Fruit fly (Drosophila melanogaster) whole organism, prepupa: ENCODE measurements around the gene Prp31.

Experiments
- Blimp-1 ChIP-seq: fragments of 200-800 bp; sonication (Bioruptor generic); optimal IDR thresholded peaks from 3 replicates; lab custom pipeline; 2017; ENCODE audit warnings: missing biosample characterization, missing genetic modification characterization, mild to moderate bottlenecking, moderate library complexity, missing genetic modification reagents
- CG10631 ChIP-seq: fragments of 200-800 bp; sonication (Bioruptor generic); optimal IDR thresholded peaks from 2 replicates; lab custom pipeline; 2016; ENCODE audit warnings: missing biosample characterization, missing genetic modification characterization
- CG10669 ChIP-seq: fragments of 200-800 bp; sonication (Bioruptor generic); optimal IDR thresholded peaks from 3 replicates; lab custom pipeline; 2018; ENCODE audit warnings: missing biosample characterization, mild to moderate bottlenecking, missing genetic modification characterization, moderate library complexity
- CG11294 ChIP-seq: fragments of 200-800 bp; sonication (Bioruptor generic); IDR thresholded peaks from 2 replicates; pipeline ENCODE4 v1.3.6; 2022; ENCODE audit warnings: missing biosample characterization, missing genetic modification characterization
- CG11762 ChIP-seq: fragments of 200-800 bp; sonication (Bioruptor generic); optimal IDR thresholded peaks from 3 replicates; lab custom pipeline; 2016; ENCODE audit warnings: missing biosample characterization, missing genetic modification characterization; ENCODE audit not compliant: insufficient read depth
- CG1621 ChIP-seq: fragments of 200-800 bp; sonication (Bioruptor generic); optimal IDR thresholded peaks from 3 replicates; lab custom pipeline; 2018; ENCODE audit warnings: missing biosample characterization, mild to moderate bottlenecking, missing genetic modification characterization
- CG3032 ChIP-seq: fragments of 200-800 bp; optimal IDR thresholded peaks from 2 replicates; lab custom pipeline; 2019; ENCODE audit warnings: missing biosample characterization, mild to moderate bottlenecking, missing genetic modification characterization, moderate library complexity
- CG32006 ChIP-seq: fragments of 200-800 bp; sonication (Bioruptor generic); optimal IDR thresholded peaks from 3 replicates; lab custom pipeline; 2017; ENCODE audit warnings: missing biosample characterization, mild to moderate bottlenecking, missing genetic modification characterization
- CG34406 ChIP-seq: fragments of 200-800 bp; sonication (Bioruptor generic); optimal IDR thresholded peaks from 3 replicates; lab custom pipeline; 2016; ENCODE audit warnings: missing biosample characterization, missing genetic modification characterization
- CG4318 ChIP-seq: fragments of 200-800 bp; sonication (Bioruptor generic); optimal IDR thresholded peaks from 3 replicates; lab custom pipeline; 2017; ENCODE audit warnings: missing biosample characterization, mild to moderate bottlenecking, missing genetic modification characterization
- CG6163 ChIP-seq: fragments of 200-800 bp; sonication (Bioruptor generic); IDR thresholded peaks from 3 replicates; pipeline ENCODE4 v1.3.6; 2022; ENCODE audit warnings: missing biosample characterization, missing genetic modification characterization
- CG6792 ChIP-seq: fragments of 200-800 bp; sonication (Bioruptor generic); optimal IDR thresholded peaks from 3 replicates; lab custom pipeline; 2016; ENCODE audit warnings: missing biosample characterization, missing genetic modification characterization
- CG6808 ChIP-seq: fragments of 200-800 bp; sonication (Bioruptor generic); optimal IDR thresholded peaks from 3 replicates; lab custom pipeline; 2017; ENCODE audit warnings: missing biosample characterization, missing genetic modification characterization, mild to moderate bottlenecking, moderate library complexity, missing genetic modification reagents
- CG6854 ChIP-seq: fragments of 200-800 bp; sonication (Bioruptor generic); optimal IDR thresholded peaks from 2 replicates; lab custom pipeline; 2017; ENCODE audit warnings: missing biosample characterization, mild to moderate bottlenecking, missing genetic modification characterization
- CG7368 ChIP-seq: fragments of 200-800 bp; sonication (Bioruptor generic); optimal IDR thresholded peaks from 3 replicates; lab custom pipeline; 2016; ENCODE audit warnings: missing biosample characterization, missing genetic modification characterization
- CG8632 ChIP-seq: fragments of 200-800 bp; sonication (Bioruptor generic); optimal IDR thresholded peaks from 3 replicates; lab custom pipeline; 2016; ENCODE audit warnings: missing biosample characterization, missing genetic modification characterization
- CG9139 ChIP-seq: fragments of 200-800 bp; sonication (Bioruptor generic); optimal IDR thresholded peaks from 3 replicates; lab custom pipeline; 2017; ENCODE audit warnings: missing biosample characterization, mild to moderate bottlenecking, missing genetic modification characterization
- Eip75B ChIP-seq: fragments of 200-800 bp; sonication (Bioruptor generic); optimal IDR thresholded peaks from 3 replicates; lab custom pipeline; 2016; ENCODE audit warnings: missing biosample characterization, missing genetic modification characterization
- Eip78C ChIP-seq: fragments of 200-800 bp; sonication (Bioruptor generic); peaks from one replicate; lab custom pipeline; 2016; ENCODE audit warnings: missing biosample characterization, missing genetic modification characterization
- Ets21C ChIP-seq: fragments of 200-800 bp; sonication (Bioruptor generic); optimal IDR thresholded peaks from 3 replicates; lab custom pipeline; 2016; ENCODE audit warnings: missing biosample characterization, missing genetic modification characterization
- Ets96B ChIP-seq: fragments of 200-800 bp; optimal IDR thresholded peaks from 2 replicates; lab custom pipeline; 2019; ENCODE audit warnings: missing biosample characterization, mild to moderate bottlenecking, missing genetic modification characterization, moderate library complexity
- Hr38 ChIP-seq: sonication (Bioruptor generic); optimal IDR thresholded peaks from 2 replicates; lab custom pipeline; 2016; ENCODE audit warnings: missing biosample characterization, missing genetic modification characterization
- Hr39 ChIP-seq: fragments of 200-800 bp; sonication (Bioruptor generic); optimal IDR thresholded peaks from 2 replicates; lab custom pipeline; 2016; ENCODE audit warnings: missing biosample characterization, missing genetic modification characterization
- Hr4 ChIP-seq: fragments of 200-800 bp; sonication (Bioruptor generic); optimal IDR thresholded peaks from 3 replicates; lab custom pipeline; 2016; ENCODE audit warnings: missing biosample characterization, missing genetic modification characterization
- Lpt ChIP-seq: fragments of 200-800 bp; sonication (Bioruptor generic); optimal IDR thresholded peaks from 3 replicates; lab custom pipeline; 2016; ENCODE audit warnings: missing biosample characterization, missing genetic modification characterization
- Met ChIP-seq: fragments of 200-800 bp; sonication (Bioruptor generic); optimal IDR thresholded peaks from 3 replicates; lab custom pipeline; 2016; ENCODE audit warnings: missing biosample characterization, missing genetic modification characterization
- OdsH ChIP-seq: fragments of 200-800 bp; sonication (Bioruptor generic); optimal IDR thresholded peaks from 3 replicates; lab custom pipeline; 2016; ENCODE audit warnings: missing biosample characterization, missing genetic modification characterization
- Smox ChIP-seq: fragments of 200-800 bp; sonication (Bioruptor generic); optimal IDR thresholded peaks from 3 replicates; lab custom pipeline; 2016; ENCODE audit warnings: missing biosample characterization, missing genetic modification characterization
- Sox15 ChIP-seq: fragments of 200-800 bp; sonication (Bioruptor generic); optimal IDR thresholded peaks from 3 replicates; lab custom pipeline; 2016; ENCODE audit warnings: missing biosample characterization, missing genetic modification characterization
- achi ChIP-seq: fragments of 200-800 bp; sonication (Bioruptor generic); optimal IDR thresholded peaks from 3 replicates; lab custom pipeline; 2016; ENCODE audit warnings: missing biosample characterization, missing genetic modification characterization
- acj6 ChIP-seq: fragments of 200-800 bp; sonication (Bioruptor generic); optimal IDR thresholded peaks from 3 replicates; lab custom pipeline; 2016; ENCODE audit warnings: missing biosample characterization, missing genetic modification characterization
- cyc ChIP-seq: fragments of 200-800 bp; sonication (Bioruptor generic); optimal IDR thresholded peaks from 3 replicates; lab custom pipeline; 2016; ENCODE audit warnings: missing biosample characterization, missing genetic modification characterization
- dac ChIP-seq: fragments of 200-800 bp; sonication (Bioruptor generic); optimal IDR thresholded peaks from 2 replicates; lab custom pipeline; 2017; ENCODE audit warnings: missing biosample characterization, mild to moderate bottlenecking, missing genetic modification characterization
- dsx ChIP-seq: fragments of 200-800 bp; optimal IDR thresholded peaks from 3 replicates; lab custom pipeline; 2019; ENCODE audit warnings: missing biosample characterization, mild to moderate bottlenecking, missing genetic modification characterization, moderate library complexity; ENCODE audit not compliant: poor library complexity, severe bottlenecking
- eg ChIP-seq: fragments of 200-800 bp; sonication (Bioruptor generic); IDR thresholded peaks from 3 replicates; pipeline ENCODE4 v1.3.6; 2022; ENCODE audit warnings: missing biosample characterization, missing genetic modification characterization
- esn ChIP-seq: fragments of 200-800 bp; sonication (Bioruptor generic); optimal IDR thresholded peaks from 2 replicates; lab custom pipeline; 2016; ENCODE audit warnings: missing biosample characterization, mild to moderate bottlenecking, missing genetic modification characterization, moderate library complexity
- fd59A ChIP-seq: fragments of 200-800 bp; sonication (Bioruptor generic); optimal IDR thresholded peaks from 2 replicates; lab custom pipeline; 2017; ENCODE audit warnings: missing biosample characterization, mild to moderate bottlenecking, missing genetic modification characterization, missing genetic modification reagents
- fd85E ChIP-seq: fragments of 200-800 bp; sonication (Bioruptor generic); optimal IDR thresholded peaks from 3 replicates; lab custom pipeline; 2016; ENCODE audit warnings: missing biosample characterization, missing genetic modification characterization
- fkh ChIP-seq: fragments of 200-800 bp; sonication (Bioruptor generic); optimal IDR thresholded peaks from 3 replicates; lab custom pipeline; 2017; ENCODE audit warnings: missing biosample characterization, mild to moderate bottlenecking, missing genetic modification characterization, moderate library complexity
- net ChIP-seq: fragments of 200-800 bp; sonication (Bioruptor generic); optimal IDR thresholded peaks from 3 replicates; lab custom pipeline; 2016; ENCODE audit warnings: missing biosample characterization, missing genetic modification characterization
- pdm3 ChIP-seq: fragments of 200-800 bp; sonication (Bioruptor generic); optimal IDR thresholded peaks from 3 replicates; lab custom pipeline; 2016; ENCODE audit warnings: missing biosample characterization, missing genetic modification characterization
- salr ChIP-seq, 2 experiments: fragments of 200-800 bp; sonication (Bioruptor generic); optimal IDR thresholded peaks; 3 replicates each; lab custom pipeline; 2016 to 2018; ENCODE audit warnings: missing biosample characterization in 2 of 2, missing genetic modification characterization in 2 of 2, mild to moderate bottlenecking in 1 of 2
- spab ChIP-seq: fragments of 200-800 bp; sonication (Bioruptor generic); optimal IDR thresholded peaks from 2 replicates; lab custom pipeline; 2017; ENCODE audit warnings: missing biosample characterization, mild to moderate bottlenecking, missing genetic modification characterization, missing genetic modification reagents
- ss ChIP-seq, 2 experiments: fragments of 200-800 bp; sonication (Bioruptor generic); optimal IDR thresholded peaks; 2 replicates in 1 of 2; 3 replicates in 1 of 2; lab custom pipeline; 2017 to 2018; ENCODE audit warnings: mild to moderate bottlenecking in 2 of 2, missing biosample characterization in 2 of 2, missing genetic modification characterization in 2 of 2, moderate library complexity in 1 of 2
- svp ChIP-seq: fragments of 200-800 bp; sonication (Bioruptor generic); peaks from one replicate; lab custom pipeline; 2016; ENCODE audit warnings: missing biosample characterization, missing genetic modification characterization
- topi ChIP-seq: fragments of 200-800 bp; sonication (Bioruptor generic); optimal IDR thresholded peaks from 3 replicates; lab custom pipeline; 2016; ENCODE audit warnings: missing biosample characterization, missing genetic modification characterization
- vri ChIP-seq: fragments of 200-800 bp; sonication (Bioruptor generic); optimal IDR thresholded peaks from 3 replicates; lab custom pipeline; 2016; ENCODE audit warnings: missing biosample characterization, mild to moderate bottlenecking, missing genetic modification characterization

Prp31 gene

dm6 chr3L:15188735-15189134 lies 29.8 kb downstream of the Prp31 start (continued):
- no peak for TF ChIP-seq CG34406
- TF ChIP-seq pdm3 (GFP tag; lab: Kevin White, UChicago): peak; percentile 6
- no peak for TF ChIP-seq Lpt (GFP tag; lab: Kevin White, UChicago)
- no peak for TF ChIP-seq Hr38
- no peak for TF ChIP-seq achi (GFP tag; lab: Kevin White, UChicago)
- TF ChIP-seq CG10631 (GFP tag; lab: Kevin White, UChicago): peak; percentile 49
- no peak for TF ChIP-seq Hr4 (GFP tag; lab: Kevin White, UChicago)
- TF ChIP-seq cyc: peak; percentile 62
- TF ChIP-seq CG6163 (GFP tag; lab: Robert Waterston, UW): no peak
- peak; percentile 21 for TF ChIP-seq vri
- TF ChIP-seq ss (GFP tag; optimal IDR thresholded peaks at IDR 0.05; lab: Kevin White, UChicago): no peak
- TF ChIP-seq topi (GFP tag; lab: Kevin White, UChicago): peak; percentile 60
- TF ChIP-seq CG10669 (GFP tag; lab: Kevin White, UChicago): no peak
- peak; percentile 13 for TF ChIP-seq CG8632 (GFP tag; lab: Kevin White, UChicago)
- peak; percentile 46 for TF ChIP-seq Hr39 (GFP tag; lab: Kevin White, UChicago)
- no peak for TF ChIP-seq fd85E (GFP tag; lab: Kevin White, UChicago)
- TF ChIP-seq CG1621: no peak
- TF ChIP-seq dac: no peak
- TF ChIP-seq CG6792: peak; percentile 44
- TF ChIP-seq CG11762 (GFP tag; lab: Kevin White, UChicago): no peak
- TF ChIP-seq OdsH: no peak
- TF ChIP-seq spab: no peak
- TF ChIP-seq fkh (GFP tag; lab: Kevin White, UChicago): no peak
- no peak for TF ChIP-seq CG9139
- TF ChIP-seq esn (GFP tag; lab: Kevin White, UChicago): peak; percentile 76
- no peak for TF ChIP-seq net
- TF ChIP-seq dsx: no peak
- peak; percentile 42 for TF ChIP-seq Ets21C (GFP tag; lab: Kevin White, UChicago)
- no peak for TF ChIP-seq fd59A (GFP tag; lab: Kevin White, UChicago)

dm6 chr3L:15189707-15190106 lies 30.8 kb downstream of the Prp31 start:
- peak; percentile 75 for TF ChIP-seq Eip78C (GFP tag; lab: Kevin White, UChicago)
- no peak for TF ChIP-seq svp (GFP tag; lab: Kevin White, UChicago)
- no peak for TF ChIP-seq CG7368 (GFP tag; lab: Kevin White, UChicago)
- peak; percentile 12 for TF ChIP-seq achi (GFP tag; lab: Kevin White, UChicago)
- peak; percentile 6 for TF ChIP-seq Met (GFP tag; lab: Kevin White, UChicago)
- peak in 1 of 2 experiments; percentile 31 for TF ChIP-seq salr (GFP tag; optimal IDR thresholded peaks at IDR 0.05; lab: Kevin White, UChicago)
- TF ChIP-seq CG32006 (GFP tag; lab: Kevin White, UChicago): peak; percentile 13
- TF ChIP-seq, all 60 proteins: peak for 5

dm6 chr3L:15192172-15192571 lies 33.3 kb downstream of the Prp31 start:
- TF ChIP-seq fkh (GFP tag; lab: Kevin White, UChicago): no peak
- no peak for TF ChIP-seq Ets96B
- TF ChIP-seq Blimp-1: no peak
- no peak for TF ChIP-seq Hr39 (GFP tag; lab: Kevin White, UChicago)
- TF ChIP-seq topi (GFP tag; lab: Kevin White, UChicago): no peak
- TF ChIP-seq CG7368 (GFP tag; lab: Kevin White, UChicago): peak; percentile 29
- TF ChIP-seq net: no peak
- TF ChIP-seq CG10669 (GFP tag; lab: Kevin White, UChicago): no peak
- TF ChIP-seq fd59A (GFP tag; lab: Kevin White, UChicago): peak; percentile 6
- TF ChIP-seq Eip75B (GFP tag; lab: Kevin White, UChicago): no peak
- TF ChIP-seq fd85E (GFP tag; lab: Kevin White, UChicago): no peak
- no peak for TF ChIP-seq CG8632 (GFP tag; lab: Kevin White, UChicago)
- TF ChIP-seq Sox15 (GFP tag; lab: Kevin White, UChicago): no peak
- peak; percentile 24 for TF ChIP-seq Smox (GFP tag; lab: Kevin White, UChicago)
- TF ChIP-seq Lpt (GFP tag; lab: Kevin White, UChicago): no peak
- TF ChIP-seq acj6 (GFP tag; lab: Kevin White, UChicago): no peak
- no peak for TF ChIP-seq CG10631 (GFP tag; lab: Kevin White, UChicago)
- no peak for TF ChIP-seq CG3032
- TF ChIP-seq CG11294 (GFP tag; lab: Robert Waterston, UW): no peak
- no peak for TF ChIP-seq OdsH
- peak; percentile 77 for TF ChIP-seq Eip78C (GFP tag; lab: Kevin White, UChicago)
- peak; percentile 30 for TF ChIP-seq CG6808 (GFP tag; lab: Kevin White, UChicago)
- TF ChIP-seq eg (GFP tag; lab: Robert Waterston, UW): no peak
- no peak for TF ChIP-seq CG4318 (GFP tag; lab: Kevin White, UChicago)
- no peak for TF ChIP-seq CG34406
- TF ChIP-seq dsx: no peak
- no peak for TF ChIP-seq CG6854 (GFP tag; lab: Kevin White, UChicago)
- no peak for TF ChIP-seq Ets21C (GFP tag; lab: Kevin White, UChicago)
- no peak for TF ChIP-seq Hr38
- TF ChIP-seq CG9139: no peak
